Worm (Caenorhabditis elegans) whole organism, L1 larva: ENCODE measurements around the gene T23F2.5.

Experiments
- C04F5.9 ChIP-seq: sonication (generic microtip); optimal IDR thresholded peaks from 2 replicates; lab custom pipeline; 2016; ENCODE audit warnings: missing genetic modification characterization, missing compliant biosample characterization
- C34B4.2 ChIP-seq: sonication (generic microtip); optimal IDR thresholded peaks from 2 replicates; lab custom pipeline; 2017; ENCODE audit warnings: mild to moderate bottlenecking, missing genetic modification characterization, missing compliant biosample characterization
- aly-2 ChIP-seq: fragments of 150-350 bp; optimal IDR thresholded peaks from 2 replicates; lab custom pipeline; 2014; ENCODE audit warnings: missing biosample characterization, missing genetic modification characterization
- ama-1 ChIP-seq: fragments of 150-350 bp; optimal IDR thresholded peaks from 2 replicates; lab custom pipeline; 2014
- blmp-1 ChIP-seq: fragments of 150-350 bp; optimal IDR thresholded peaks from 2 replicates; lab custom pipeline; 2014; ENCODE audit warnings: missing biosample characterization, missing genetic modification characterization
- ceh-63 ChIP-seq: fragments of 200-800 bp; sonication (Bioruptor generic); optimal IDR thresholded peaks from 2 replicates; lab custom pipeline; 2018; ENCODE audit warnings: mild to moderate bottlenecking, missing genetic modification characterization, missing compliant biosample characterization
- ceh-82 ChIP-seq, 3 experiments: fragments of 150-350 bp in 1 of 3; sonication (generic microtip) in 2 of 3; optimal IDR thresholded peaks; 2 replicates each; lab custom pipeline; 2014 to 2017; ENCODE audit warnings: missing biosample characterization in 3 of 3, missing genetic modification characterization in 3 of 3
- dpl-1 ChIP-seq, 3 experiments: fragments of 150-350 bp in 2 of 3; sonication (generic microtip) in 1 of 3; optimal IDR thresholded peaks; 2 replicates each; lab custom pipeline; 2014 to 2017; ENCODE audit warnings: missing biosample characterization in 3 of 3, missing genetic modification characterization in 3 of 3, missing genetic modification reagents in 3 of 3
- dsc-1 ChIP-seq: sonication (generic microtip); optimal IDR thresholded peaks from 2 replicates; lab custom pipeline; 2016; ENCODE audit warnings: mild to moderate bottlenecking, missing genetic modification characterization, missing compliant biosample characterization
- efl-1 ChIP-seq, 4 experiments: fragments of 150-350 bp; optimal IDR thresholded peaks in 3 of 4; peaks in 1 of 4; 1 replicate in 1 of 4; 2 replicates in 3 of 4; lab custom pipeline; 2014; ENCODE audit warnings: missing biosample characterization in 2 of 4, missing genetic modification characterization in 2 of 4, missing genetic modification reagents in 2 of 4
- egl-27 ChIP-seq, 2 experiments: fragments of 150-350 bp in 1 of 2; sonication (generic microtip); optimal IDR thresholded peaks; 3 replicates each; lab custom pipeline; 2017 to 2018; ENCODE audit warnings: missing biosample characterization in 2 of 2, missing genetic modification characterization in 2 of 2, missing genetic modification reagents in 2 of 2
- elt-2 ChIP-seq: sonication (generic microtip); optimal IDR thresholded peaks from 2 replicates; lab custom pipeline; 2016; ENCODE audit warnings: missing genetic modification characterization, mild to moderate bottlenecking, inconsistent platforms, missing compliant biosample characterization, missing genetic modification reagents
- ets-5 ChIP-seq: fragments of 200-800 bp; sonication (Bioruptor generic); IDR thresholded peaks from 2 replicates; pipeline ENCODE4 v1.3.6; 2022; ENCODE audit warnings: missing genetic modification characterization, missing compliant biosample characterization
- fos-1 ChIP-seq: fragments of 150-350 bp; optimal IDR thresholded peaks from 2 replicates; lab custom pipeline; 2014; ENCODE audit warnings: missing biosample characterization, missing genetic modification characterization
- grh-1 ChIP-seq: fragments of 200-800 bp; sonication (Bioruptor generic); IDR thresholded peaks from 2 replicates; pipeline ENCODE4 v1.3.6; 2022; ENCODE audit warnings: missing genetic modification reagents, missing genetic modification characterization, missing compliant biosample characterization
- lin-14 ChIP-seq: fragments of 200-800 bp; sonication (Bioruptor generic); optimal IDR thresholded peaks from 2 replicates; lab custom pipeline; 2018; ENCODE audit warnings: mild to moderate bottlenecking, missing genetic modification characterization, moderate library complexity, missing compliant biosample characterization
- lin-15B ChIP-seq: fragments of 150-350 bp; sonication (generic microtip); optimal IDR thresholded peaks from 3 replicates; lab custom pipeline; 2014; ENCODE audit warnings: missing biosample characterization, missing genetic modification characterization
- lin-39 ChIP-seq: fragments of 150-350 bp; optimal IDR thresholded peaks from 2 replicates; lab custom pipeline; 2014; ENCODE audit warnings: missing biosample characterization, missing genetic modification reagents, missing genetic modification characterization
- lsy-2 ChIP-seq, 2 experiments: fragments of 150-350 bp; optimal IDR thresholded peaks; 2 replicates each; lab custom pipeline; 2014; ENCODE audit warnings: missing biosample characterization in 2 of 2, missing genetic modification characterization in 2 of 2
- mab-9 ChIP-seq: fragments of 200-800 bp; sonication (Bioruptor generic); IDR thresholded peaks from 2 replicates; pipeline ENCODE4 v1.3.6; 2022; ENCODE audit warnings: missing genetic modification reagents, missing genetic modification characterization, missing compliant biosample characterization
- mdl-1 ChIP-seq, 2 experiments: fragments of 150-350 bp; optimal IDR thresholded peaks; 2 replicates each; lab custom pipeline; 2014 to 2017; ENCODE audit warnings: missing biosample characterization in 2 of 2, missing genetic modification characterization in 2 of 2, inconsistent platforms in 1 of 2
- mef-2 ChIP-seq: fragments of 150-350 bp; optimal IDR thresholded peaks from 2 replicates; lab custom pipeline; 2014; ENCODE audit warnings: missing biosample characterization, missing genetic modification characterization
- mep-1 ChIP-seq: fragments of 150-350 bp; optimal IDR thresholded peaks from 2 replicates; lab custom pipeline; 2014; ENCODE audit warnings: missing biosample characterization, missing genetic modification characterization
- nhr-12 ChIP-seq: sonication (generic microtip); optimal IDR thresholded peaks from 2 replicates; lab custom pipeline; 2017; ENCODE audit warnings: missing biosample characterization, missing genetic modification characterization
- nhr-19 ChIP-seq: fragments of 200-800 bp; sonication (Bioruptor generic); conservative IDR thresholded peaks from 2 replicates; pipeline ENCODE4 v1.3.6; 2022; ENCODE audit warnings: missing genetic modification characterization, missing compliant biosample characterization
- nhr-20 ChIP-seq: sonication (generic microtip); optimal IDR thresholded peaks from 2 replicates; lab custom pipeline; 2016; ENCODE audit warnings: mild to moderate bottlenecking, missing genetic modification characterization, missing compliant biosample characterization
- nhr-237 ChIP-seq: fragments of 150-350 bp; optimal IDR thresholded peaks from 2 replicates; lab custom pipeline; 2014; ENCODE audit warnings: missing biosample characterization, missing genetic modification characterization
- nhr-47 ChIP-seq: sonication (generic microtip); optimal IDR thresholded peaks from 2 replicates; lab custom pipeline; 2016; ENCODE audit warnings: mild to moderate bottlenecking, missing genetic modification characterization, moderate library complexity, missing compliant biosample characterization
- nhr-76 ChIP-seq: sonication (generic microtip); optimal IDR thresholded peaks from 2 replicates; lab custom pipeline; 2017; ENCODE audit warnings: missing biosample characterization, missing genetic modification characterization
- nhr-77 ChIP-seq: fragments of 150-350 bp; optimal IDR thresholded peaks from 2 replicates; lab custom pipeline; 2014; ENCODE audit warnings: missing biosample characterization, missing genetic modification characterization
- nhr-85 ChIP-seq: sonication (generic microtip); peaks from one replicate; lab custom pipeline; 2016; ENCODE audit warnings: missing genetic modification characterization, inconsistent platforms, missing compliant biosample characterization
- pax-3 ChIP-seq: fragments of 200-800 bp; sonication (Bioruptor generic); optimal IDR thresholded peaks from 2 replicates; lab custom pipeline; 2018; ENCODE audit warnings: mild to moderate bottlenecking, missing genetic modification characterization, moderate library complexity, missing compliant biosample characterization
- snu-23 ChIP-seq: sonication (generic microtip); optimal IDR thresholded peaks from 2 replicates; lab custom pipeline; 2016; ENCODE audit warnings: missing genetic modification characterization, missing compliant biosample characterization
- tlp-1 ChIP-seq: fragments of 150-350 bp; optimal IDR thresholded peaks from 2 replicates; lab custom pipeline; 2014; ENCODE audit warnings: missing biosample characterization, missing genetic modification characterization
- xbp-1 ChIP-seq: sonication (generic microtip); optimal IDR thresholded peaks from 2 replicates; lab custom pipeline; 2016; ENCODE audit warnings: missing genetic modification characterization, missing compliant biosample characterization

The T23F2.5 gene

DNA sequence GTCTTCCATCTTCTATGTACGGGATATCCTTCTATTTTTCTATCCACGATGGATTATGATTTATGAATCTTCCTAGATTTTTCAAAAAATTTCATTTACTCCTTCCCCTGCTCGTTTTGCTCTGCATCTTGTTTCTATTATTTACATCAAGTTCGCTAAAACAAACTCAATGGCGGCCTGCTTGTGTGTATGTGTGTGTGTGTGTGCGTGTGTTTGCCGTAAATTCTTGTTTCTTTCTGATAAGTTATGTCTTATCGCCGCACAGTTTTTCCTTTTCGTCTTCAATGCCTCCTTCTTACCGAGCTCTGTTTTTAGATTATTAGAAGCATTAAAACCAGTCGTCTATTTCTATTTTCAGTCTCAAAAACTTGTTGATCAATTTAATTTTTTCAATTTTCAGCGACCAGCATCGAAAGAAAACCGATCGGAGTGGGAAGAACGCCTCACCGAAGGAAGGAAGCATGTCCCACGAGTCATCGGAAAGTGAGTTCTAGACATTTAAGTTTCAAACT is 37.6 kb downstream of the T23F2.5 start, which contains the start of gene dlg-1:
Gene dlg-1 (plus strand): TSS at position 401 of the 512 bp plus-strand sequence.
- TF ChIP-seq nhr-85 (tag; lab: Kevin White, UChicago) (no peak), efl-1 (optimal IDR thresholded peaks at IDR 0.05; lab: Kevin White, UChicago) (no peak), efl-1 (GFP tag; optimal IDR thresholded peaks at IDR 0.05 in 1 of 2; lab: Kevin White, UChicago) (peak in 1 of 2 experiments; percentile 7), C34B4.2 (tag; lab: Kevin White, UChicago) (no peak), mdl-1 (tag; optimal IDR thresholded peaks at IDR 0.05; lab: Kevin White, UChicago) (peak in 1 of 2 experiments; percentile 8), fos-1 (tag; lab: Kevin White, UChicago) (no peak)

DNA sequence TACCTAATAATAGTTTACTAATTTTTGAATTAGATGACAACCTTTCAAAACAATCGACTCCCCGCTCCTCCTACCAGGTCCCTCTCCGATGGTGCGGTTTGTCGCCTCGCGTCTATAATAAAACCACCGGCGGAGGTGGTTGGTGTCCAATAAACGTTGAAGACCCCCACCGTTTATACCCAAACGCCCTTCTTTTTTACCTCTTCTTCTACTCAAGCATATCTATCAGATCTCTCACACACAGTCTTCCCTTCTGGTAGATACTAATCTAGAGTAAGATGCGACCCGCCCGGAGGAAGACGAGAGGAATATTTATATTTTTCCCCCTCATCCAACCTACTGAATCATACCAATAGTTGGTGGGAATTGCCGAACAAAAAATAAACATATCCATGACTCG is 38.1 kb downstream of the T23F2.5 start:
- no peak for TF ChIP-seq dsc-1 (tag; lab: Kevin White, UChicago)
- TF ChIP-seq grh-1 (GFP tag; lab: Robert Waterston, UW) = no peak
- TF ChIP-seq efl-1 (optimal IDR thresholded peaks at IDR 0.05; lab: Kevin White, UChicago) = no peak
- peak in 1 of 2 experiments; percentile 77 for TF ChIP-seq efl-1 (GFP tag; optimal IDR thresholded peaks at IDR 0.05 in 1 of 2; lab: Kevin White, UChicago)
- TF ChIP-seq lin-14 (GFP tag; lab: Kevin White, UChicago) = peak; percentile 6
- TF ChIP-seq lsy-2 (tag; optimal IDR thresholded peaks at IDR 0.05; lab: Kevin White, UChicago) = peak in 1 of 2 experiments; percentile 6
- TF ChIP-seq nhr-20 = peak; percentile 0
- TF ChIP-seq nhr-85 (tag; lab: Kevin White, UChicago) = peak; percentile 72
- no peak for TF ChIP-seq xbp-1 (tag; lab: Kevin White, UChicago)
- TF ChIP-seq blmp-1 = peak; percentile 1
- no peak for TF ChIP-seq ceh-82 (tag; optimal IDR thresholded peaks at IDR 0.05; lab: Kevin White, UChicago)
- TF ChIP-seq mab-9 (GFP tag; lab: Robert Waterston, UW) = no peak

DNA sequence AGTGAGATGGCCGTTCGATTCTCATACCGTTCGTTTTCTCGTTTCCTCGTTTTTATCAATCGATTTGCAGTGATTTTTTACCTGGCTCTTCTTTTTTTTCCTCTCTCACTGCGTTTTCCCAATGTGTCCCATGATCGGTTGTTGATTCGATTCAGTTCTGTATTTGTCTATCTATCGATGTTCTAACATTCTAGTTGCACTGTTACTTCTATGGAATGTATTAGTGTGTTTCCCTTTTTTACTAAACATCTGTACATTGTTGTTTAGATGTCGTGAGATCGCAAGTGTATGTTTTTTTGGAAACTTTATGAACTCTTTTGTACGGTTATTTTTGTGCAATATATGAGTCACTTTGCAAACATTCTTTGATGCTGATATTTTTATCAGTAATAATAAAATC is 39.4 kb downstream of the T23F2.5 start:
- TF ChIP-seq ama-1 (lab: Kevin White, UChicago) (no peak), aly-2 (tag; lab: Kevin White, UChicago) (no peak), dpl-1 (GFP tag; optimal IDR thresholded peaks at IDR 0.05; lab: Kevin White, UChicago) (no peak), nhr-77 (tag; lab: Kevin White, UChicago) (no peak), nhr-237 (tag; lab: Kevin White, UChicago) (no peak), ceh-63 (GFP tag; lab: Kevin White, UChicago) (no peak), lin-15B (tag; lab: Kevin White, UChicago) (no peak), elt-2 (tag; lab: Kevin White, UChicago) (no peak), snu-23 (GFP tag; lab: Kevin White, UChicago) (no peak), mef-2 (tag; lab: Kevin White, UChicago) (no peak), egl-27 (tag; optimal IDR thresholded peaks at IDR 0.05; lab: Kevin White, UChicago) (no peak), lin-39 (no peak), ceh-82 (tag; optimal IDR thresholded peaks at IDR 0.05; lab: Kevin White, UChicago) (no peak), nhr-76 (tag; lab: Kevin White, UChicago) (no peak), mep-1 (tag; lab: Kevin White, UChicago) (no peak), efl-1 (optimal IDR thresholded peaks at IDR 0.05; lab: Kevin White, UChicago) (no peak), efl-1 (GFP tag; optimal IDR thresholded peaks at IDR 0.05 in 1 of 2; lab: Kevin White, UChicago) (no peak)

DNA sequence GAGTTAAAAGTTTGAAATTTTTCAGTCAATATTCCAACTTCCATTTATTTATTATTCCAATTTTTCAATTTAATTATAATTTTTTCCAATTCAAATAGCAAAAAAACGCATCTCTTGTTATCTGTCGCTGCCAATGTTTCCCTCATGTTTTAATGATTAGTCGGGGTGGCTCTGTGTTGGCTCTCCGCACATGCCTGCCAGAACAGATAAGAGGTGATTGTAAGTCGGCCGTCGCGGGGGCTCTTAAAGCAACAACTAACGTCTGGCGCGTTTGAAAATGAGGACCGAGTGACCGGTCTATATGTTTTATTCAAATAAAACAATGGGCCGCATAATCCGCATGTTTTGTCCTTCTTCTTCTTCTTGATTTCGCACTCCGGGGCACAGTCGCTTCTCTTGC is 40.6 kb downstream of the T23F2.5 start:
- peak; percentile 47 for TF ChIP-seq elt-2 (tag; lab: Kevin White, UChicago)
- no peak for TF ChIP-seq snu-23 (GFP tag; lab: Kevin White, UChicago)
- no peak for TF ChIP-seq lin-15B (tag; lab: Kevin White, UChicago)
- no peak for TF ChIP-seq tlp-1 (tag; lab: Kevin White, UChicago)
- no peak for TF ChIP-seq nhr-19
- TF ChIP-seq nhr-12 (tag; lab: Kevin White, UChicago) = no peak
- TF ChIP-seq C04F5.9 (tag; lab: Kevin White, UChicago) = no peak
- no peak for TF ChIP-seq fos-1 (tag; lab: Kevin White, UChicago)
- TF ChIP-seq pax-3 (tag; lab: Kevin White, UChicago) = no peak
- TF ChIP-seq ets-5 (GFP tag; lab: Robert Waterston, UW) = no peak
- no peak for TF ChIP-seq nhr-77 (tag; lab: Kevin White, UChicago)
- TF ChIP-seq mdl-1 (tag; optimal IDR thresholded peaks at IDR 0.05; lab: Kevin White, UChicago) = peak in 1 of 2 experiments; percentile 5
- TF ChIP-seq nhr-47 (tag; lab: Kevin White, UChicago) = no peak
- no peak for TF ChIP-seq nhr-85 (tag; lab: Kevin White, UChicago)
